Fruit fly (Drosophila melanogaster): ENCODE results near the gene Cyt-c-d.

Gene Cyt-c-d

dm6 chr2L:16761891-16762290, 46.2 kb downstream of the Cyt-c-d start:
- no peak for TF ChIP-seq Clk (GFP tag; optimal IDR thresholded peaks at IDR 0.05)
- no peak for TF ChIP-seq ovo (GFP tag; optimal IDR thresholded peaks at IDR 0.05)
- TF ChIP-seq pad (GFP tag; optimal IDR thresholded peaks at IDR 0.05) = no peak
- no peak for TF ChIP-seq tj (GFP tag; optimal IDR thresholded peaks at IDR 0.05)
- no peak for TF ChIP-seq CG14711 (tag; optimal IDR thresholded peaks at IDR 0.05)
- no peak for TF ChIP-seq Hr96 (GFP tag; optimal IDR thresholded peaks at IDR 0.05)
- no peak for TF ChIP-seq CG7045 (GFP tag; optimal IDR thresholded peaks at IDR 0.05)
- TF ChIP-seq CG1620 (GFP tag; optimal IDR thresholded peaks at IDR 0.05) = no peak
- no peak for TF ChIP-seq CG7101 (tag; optimal IDR thresholded peaks at IDR 0.05)
- no peak for TF ChIP-seq toe (GFP tag; optimal IDR thresholded peaks at IDR 0.05)
- TF ChIP-seq kay (GFP tag; ENCODE audit: borderline replicate concordance) = no peak
- no peak for TF ChIP-seq Mnt (GFP tag; optimal IDR thresholded peaks at IDR 0.05)
- no peak for TF ChIP-seq bab1 (GFP tag; optimal IDR thresholded peaks at IDR 0.05)
- TF ChIP-seq cnc (optimal IDR thresholded peaks at IDR 0.05) = no peak
- no peak for TF ChIP-seq CG5204 (GFP tag; optimal IDR thresholded peaks at IDR 0.05)
- no peak for TF ChIP-seq Crg-1 (GFP tag; optimal IDR thresholded peaks at IDR 0.05)
- no peak for TF ChIP-seq CG12768 (GFP tag; optimal IDR thresholded peaks at IDR 0.05)
- TF ChIP-seq CG33017 (tag; optimal IDR thresholded peaks at IDR 0.05) = no peak
- TF ChIP-seq cic (GFP tag; optimal IDR thresholded peaks at IDR 0.05) = no peak
- TF ChIP-seq CG11617 (GFP tag; optimal IDR thresholded peaks at IDR 0.05) = no peak

- TF ChIP-seq Hr96 (GFP tag; optimal IDR thresholded peaks at IDR 0.05) = no peak
- no peak for TF ChIP-seq CG7101 (tag; optimal IDR thresholded peaks at IDR 0.05)
- no peak for TF ChIP-seq CG33017 (tag; optimal IDR thresholded peaks at IDR 0.05)
- no peak for TF ChIP-seq cic (GFP tag; optimal IDR thresholded peaks at IDR 0.05)
- TF ChIP-seq Crg-1 (GFP tag; optimal IDR thresholded peaks at IDR 0.05) = no peak
- TF ChIP-seq bab1 (GFP tag; optimal IDR thresholded peaks at IDR 0.05) = no peak
- TF ChIP-seq Mnt (GFP tag; optimal IDR thresholded peaks at IDR 0.05) = no peak
- TF ChIP-seq CG5204 (GFP tag; optimal IDR thresholded peaks at IDR 0.05) = no peak
- no peak for TF ChIP-seq CG12768 (GFP tag; optimal IDR thresholded peaks at IDR 0.05)
- TF ChIP-seq CG14711 (tag; optimal IDR thresholded peaks at IDR 0.05) = no peak
- no peak for TF ChIP-seq CG1620 (GFP tag; optimal IDR thresholded peaks at IDR 0.05)
- TF ChIP-seq cnc (optimal IDR thresholded peaks at IDR 0.05) = no peak
- no peak for TF ChIP-seq CG7045 (GFP tag; optimal IDR thresholded peaks at IDR 0.05)
- TF ChIP-seq pad (GFP tag; optimal IDR thresholded peaks at IDR 0.05) = no peak
- TF ChIP-seq ovo (GFP tag; optimal IDR thresholded peaks at IDR 0.05) = no peak
- no peak for TF ChIP-seq kay (GFP tag; ENCODE audit: borderline replicate concordance)
- no peak for TF ChIP-seq toe (GFP tag; optimal IDR thresholded peaks at IDR 0.05)
- no peak for TF ChIP-seq Clk (GFP tag; optimal IDR thresholded peaks at IDR 0.05)
Measured at dm6 chr2L:16764480-16764879, 48.8 kb downstream of the Cyt-c-d start.

- no peak for TF ChIP-seq Crg-1 (GFP tag; optimal IDR thresholded peaks at IDR 0.05)
- no peak for TF ChIP-seq Mnt (GFP tag; optimal IDR thresholded peaks at IDR 0.05)
- no peak for TF ChIP-seq CG5204 (GFP tag; optimal IDR thresholded peaks at IDR 0.05)
- TF ChIP-seq CG7045 (GFP tag; optimal IDR thresholded peaks at IDR 0.05) = no peak
- TF ChIP-seq CG1620 (GFP tag; optimal IDR thresholded peaks at IDR 0.05) = no peak
- TF ChIP-seq tj (GFP tag; optimal IDR thresholded peaks at IDR 0.05) = no peak
- no peak for TF ChIP-seq bab1 (GFP tag; optimal IDR thresholded peaks at IDR 0.05)
- TF ChIP-seq CG7101 (tag; optimal IDR thresholded peaks at IDR 0.05) = no peak
- TF ChIP-seq Hr96 (GFP tag; optimal IDR thresholded peaks at IDR 0.05) = no peak
Measured at dm6 chr2L:16766070-16766752, 50.5 kb downstream of the Cyt-c-d start, which contains the start of gene Mhc. Gene Mhc (plus strand): TSS chr2L:16766566.

Data from whole organism, adult.